Worm (Caenorhabditis elegans) whole organism, L4/young adult: ENCODE data around the gene ndab-2.

Experiments used
- W03F9.2 ChIP-seq: fragments of 150-350 bp; optimal IDR thresholded peaks from 2 replicates; lab custom pipeline; 2014; ENCODE audit warnings: missing biosample characterization, missing genetic modification characterization
- dao-5 ChIP-seq: sonication (generic microtip); optimal IDR thresholded peaks from 2 replicates; lab custom pipeline; 2016; ENCODE audit warnings: missing genotype, missing genetic modification characterization, moderate library complexity, missing compliant biosample characterization
- him-1 ChIP-seq: sonication (generic microtip); optimal IDR thresholded peaks from 2 replicates; lab custom pipeline; 2016; ENCODE audit warnings: missing genotype, missing genetic modification reagents, missing genetic modification characterization, missing compliant biosample characterization

- TF ChIP-seq W03F9.2 (tag; lab: Kevin White, UChicago): no peak
- no peak for TF ChIP-seq him-1 (tag; lab: Kevin White, UChicago)
- TF ChIP-seq dao-5 (tag; lab: Kevin White, UChicago): no peak
These were observed 22.7 kb downstream of the ndab-2 start for ce11 chrIII:7203130-7203775.
